Fruit fly (Drosophila melanogaster): ENCODE results near the gene CG9592.

- TF ChIP-seq CG9797 (GFP tag; optimal IDR thresholded peaks at IDR 0.05) = no peak
- TF ChIP-seq tin (GFP tag; optimal IDR thresholded peaks at IDR 0.05) = no peak
- no peak for TF ChIP-seq dan (GFP tag; IDR thresholded peaks at IDR 0.05)
- no peak for TF ChIP-seq Bgb (GFP tag; IDR thresholded peaks at IDR 0.05; ENCODE audit: partially characterized antibody)
- no peak for TF ChIP-seq NC2α (GFP tag; optimal IDR thresholded peaks at IDR 0.05)
- TF ChIP-seq sisA (GFP tag; IDR thresholded peaks at IDR 0.05) = no peak
- TF ChIP-seq CG33557 (GFP tag; optimal IDR thresholded peaks at IDR 0.05) = no peak
- TF ChIP-seq CG12219 (GFP tag; optimal IDR thresholded peaks at IDR 0.05) = no peak
- TF ChIP-seq CG4820 (GFP tag; optimal IDR thresholded peaks at IDR 0.05) = no peak
- no peak for TF ChIP-seq zen (tag; optimal IDR thresholded peaks at IDR 0.05)
- TF ChIP-seq CG2129 (GFP tag; IDR thresholded peaks at IDR 0.05; ENCODE audit: partially characterized antibody) = no peak
- no peak for TF ChIP-seq CG14965 (GFP tag; optimal IDR thresholded peaks at IDR 0.05; ENCODE audit: borderline replicate concordance)
- no peak for TF ChIP-seq Eip74EF (GFP tag; optimal IDR thresholded peaks at IDR 0.05)
- no peak for TF ChIP-seq kni (GFP tag; optimal IDR thresholded peaks at IDR 0.05)
Measured at dm6 chr3L:14549958-14550357, 32.3 kb downstream of the CG9592 start.

All from whole organism, embryonic.